Fruit fly (Drosophila melanogaster) whole organism, embryonic: ENCODE data around the gene CG5793.
A peak's percentile ranks its signal among the peaks of the same experiment; 100 is the strongest.

ENCODE experiments used
- Aef1 ChIP-seq: fragments of 200-800 bp; sonication (Bioruptor generic); IDR thresholded peaks from 3 replicates; pipeline ENCODE4 v1.3.6; 2022; ENCODE audit warnings: missing biosample characterization, missing genetic modification characterization
- BtbVII ChIP-seq: fragments of 200-800 bp; sonication (Bioruptor generic); optimal IDR thresholded peaks from 3 replicates; lab custom pipeline; 2017; ENCODE audit warnings: missing biosample characterization, mild to moderate bottlenecking, missing genetic modification characterization
- CG10462 ChIP-seq: fragments of 200-800 bp; sonication (Bioruptor generic); optimal IDR thresholded peaks from 2 replicates; lab custom pipeline; 2016; ENCODE audit warnings: missing biosample characterization, missing genetic modification characterization
- CG11085 ChIP-seq: fragments of 200-800 bp; sonication (Bioruptor generic); IDR thresholded peaks from 2 replicates; pipeline ENCODE4 v1.3.6; 2022; ENCODE audit warnings: missing biosample characterization, missing genetic modification characterization
- CG12104 ChIP-seq: fragments of 200-800 bp; sonication (Bioruptor generic); optimal IDR thresholded peaks from 3 replicates; lab custom pipeline; 2016; ENCODE audit warnings: missing biosample characterization, missing genetic modification characterization
- CG14710 ChIP-seq: fragments of 200-800 bp; sonication (Bioruptor generic); optimal IDR thresholded peaks from 3 replicates; lab custom pipeline; 2019; ENCODE audit warnings: missing biosample characterization, mild to moderate bottlenecking, missing genetic modification characterization, moderate library complexity
- CG15479 ChIP-seq: fragments of 200-800 bp; sonication (Bioruptor generic); optimal IDR thresholded peaks from 3 replicates; lab custom pipeline; 2019; ENCODE audit warnings: missing biosample characterization, mild to moderate bottlenecking, missing genetic modification characterization, moderate library complexity
- CG18476 ChIP-seq: fragments of 200-800 bp; sonication (Bioruptor generic); optimal IDR thresholded peaks from 2 replicates; lab custom pipeline; 2016; ENCODE audit warnings: missing biosample characterization, mild to moderate bottlenecking, missing genetic modification characterization
- CG31388 ChIP-seq: fragments of 200-800 bp; sonication (Bioruptor generic); optimal IDR thresholded peaks from 2 replicates; lab custom pipeline; 2016; ENCODE audit warnings: missing biosample characterization, missing genetic modification characterization
- CG32772 ChIP-seq: fragments of 200-800 bp; sonication (Bioruptor generic); IDR thresholded peaks from 2 replicates; pipeline ENCODE4 v1.3.6; 2022; ENCODE audit warnings: missing biosample characterization, missing genetic modification characterization
- CG6272 ChIP-seq: fragments of 200-800 bp; sonication (Bioruptor generic); IDR thresholded peaks from 2 replicates; pipeline ENCODE4 v1.3.6; 2022; ENCODE audit warnings: missing biosample characterization, missing genetic modification characterization
- CG6689 ChIP-seq: fragments of 200-800 bp; sonication (Bioruptor generic); IDR thresholded peaks from 2 replicates; pipeline ENCODE4 v1.3.6; 2022; ENCODE audit warnings: missing biosample characterization, missing genetic modification characterization
- CG6813 ChIP-seq: fragments of 200-800 bp; sonication (Bioruptor generic); optimal IDR thresholded peaks from 2 replicates; lab custom pipeline; 2017; ENCODE audit warnings: missing biosample characterization, missing genetic modification characterization, mild to moderate bottlenecking, moderate library complexity, missing genetic modification reagents
- CG7271 ChIP-seq: fragments of 200-800 bp; sonication (Bioruptor generic); optimal IDR thresholded peaks from 2 replicates; lab custom pipeline; 2018; ENCODE audit warnings: missing biosample characterization, mild to moderate bottlenecking, missing genetic modification characterization, moderate library complexity
- CG7928 ChIP-seq: fragments of 200-800 bp; sonication (Bioruptor generic); optimal IDR thresholded peaks from 2 replicates; lab custom pipeline; 2017; ENCODE audit warnings: missing biosample characterization, mild to moderate bottlenecking, missing genetic modification characterization
- CG7987 ChIP-seq: fragments of 200-800 bp; sonication (Bioruptor generic); optimal IDR thresholded peaks from 2 replicates; lab custom pipeline; 2018; ENCODE audit warnings: missing biosample characterization, mild to moderate bottlenecking, missing genetic modification characterization, moderate library complexity
- CG8388 ChIP-seq: fragments of 200-800 bp; sonication (Bioruptor generic); optimal IDR thresholded peaks from 2 replicates; lab custom pipeline; 2019; ENCODE audit warnings: missing biosample characterization, mild to moderate bottlenecking, missing genetic modification characterization, moderate library complexity
- CG8478 ChIP-seq: fragments of >200 bp; optimal IDR thresholded peaks from 2 replicates; lab custom pipeline; 2018
- CG8765 ChIP-seq: fragments of 200-800 bp; sonication (Bioruptor generic); IDR thresholded peaks from 2 replicates; pipeline ENCODE4 v1.3.6; 2022; ENCODE audit warnings: missing biosample characterization, missing genetic modification characterization
- CG9932 ChIP-seq: fragments of 200-800 bp; sonication (Bioruptor generic); IDR thresholded peaks from 2 replicates; pipeline ENCODE4 v1.3.6; 2022; ENCODE audit warnings: missing biosample characterization, missing genetic modification characterization
- Camta ChIP-seq: fragments of 200-800 bp; sonication (Bioruptor generic); optimal IDR thresholded peaks from 2 replicates; lab custom pipeline; 2016; ENCODE audit warnings: missing biosample characterization, missing genetic modification characterization
- CoRest ChIP-seq: fragments of 200-800 bp; sonication (Bioruptor generic); optimal IDR thresholded peaks from 3 replicates; lab custom pipeline; 2018; ENCODE audit warnings: missing biosample characterization, mild to moderate bottlenecking, missing genetic modification characterization, moderate library complexity
- Dad ChIP-seq: fragments of 200-800 bp; sonication (Bioruptor generic); optimal IDR thresholded peaks from 3 replicates; lab custom pipeline; 2016; ENCODE audit warnings: missing biosample characterization, missing genetic modification characterization
- Dp ChIP-seq: fragments of 200-800 bp; sonication (Bioruptor generic); optimal IDR thresholded peaks from 2 replicates; lab custom pipeline; 2018; ENCODE audit warnings: missing biosample characterization, mild to moderate bottlenecking, missing genetic modification characterization, moderate library complexity
- E2f1 ChIP-seq: fragments of 200-800 bp; sonication (Bioruptor generic); IDR thresholded peaks from 2 replicates; pipeline ENCODE4 v1.3.6; 2022; ENCODE audit warnings: missing biosample characterization, missing genetic modification characterization
- ERR ChIP-seq: fragments of 200-800 bp; sonication (Bioruptor generic); optimal IDR thresholded peaks from 2 replicates; lab custom pipeline; 2016; ENCODE audit warnings: missing biosample characterization, missing genetic modification characterization
- Hmr ChIP-seq: fragments of 200-800 bp; sonication (Bioruptor generic); optimal IDR thresholded peaks from 3 replicates; lab custom pipeline; 2017; ENCODE audit warnings: mild to moderate bottlenecking, missing biosample characterization, missing genetic modification reagents, missing genetic modification characterization
- Hr39 ChIP-seq: fragments of >200 bp; optimal IDR thresholded peaks from 2 replicates; lab custom pipeline; 2017
- Hsf ChIP-seq: fragments of 200-800 bp; sonication (Bioruptor generic); optimal IDR thresholded peaks from 3 replicates; lab custom pipeline; 2016; ENCODE audit warnings: missing biosample characterization, missing genetic modification characterization
- MBD-R2 ChIP-seq: fragments of 200-800 bp; sonication (Bioruptor generic); IDR thresholded peaks from 2 replicates; pipeline ENCODE4 v1.3.6; 2022; ENCODE audit warnings: missing biosample characterization, missing genetic modification characterization
- MTF-1 ChIP-seq: fragments of 200-800 bp; sonication (Bioruptor generic); optimal IDR thresholded peaks from 2 replicates; lab custom pipeline; 2018; ENCODE audit warnings: missing biosample characterization, mild to moderate bottlenecking, missing genetic modification characterization, borderline replicate concordance
- Poxn ChIP-seq: fragments of 200-800 bp; sonication (Bioruptor generic); IDR thresholded peaks from 2 replicates; pipeline ENCODE4 v1.3.6; 2022; ENCODE audit warnings: missing biosample characterization, missing genetic modification characterization
- Six4 ChIP-seq: fragments of 200-800 bp; sonication (Bioruptor generic); optimal IDR thresholded peaks from 2 replicates; lab custom pipeline; 2016; ENCODE audit warnings: missing biosample characterization, missing genetic modification characterization
- Sox100B ChIP-seq: fragments of 200-800 bp; sonication (Bioruptor generic); optimal IDR thresholded peaks from 3 replicates; lab custom pipeline; 2018; ENCODE audit warnings: missing biosample characterization, mild to moderate bottlenecking, missing genetic modification characterization
- Spps ChIP-seq: fragments of 200-800 bp; sonication (Bioruptor generic); optimal IDR thresholded peaks from 2 replicates; lab custom pipeline; 2018; ENCODE audit warnings: missing biosample characterization, mild to moderate bottlenecking, missing genetic modification characterization
- Vsx1 ChIP-seq: fragments of 200-800 bp; sonication (Bioruptor generic); optimal IDR thresholded peaks from 2 replicates; lab custom pipeline; 2017; ENCODE audit warnings: missing biosample characterization, mild to moderate bottlenecking, missing genetic modification characterization, missing genetic modification reagents
- bigmax ChIP-seq: fragments of 200-800 bp; sonication (Bioruptor generic); optimal IDR thresholded peaks from 2 replicates; lab custom pipeline; 2018; ENCODE audit warnings: missing biosample characterization, mild to moderate bottlenecking, missing genetic modification characterization
- cato ChIP-seq: fragments of 200-800 bp; sonication (Bioruptor generic); optimal IDR thresholded peaks from 2 replicates; lab custom pipeline; 2016; ENCODE audit warnings: missing biosample characterization, missing genetic modification characterization, borderline replicate concordance
- dysf ChIP-seq: fragments of 200-800 bp; sonication (Bioruptor generic); IDR thresholded peaks from 3 replicates; pipeline ENCODE4 v1.3.6; 2022; ENCODE audit warnings: missing biosample characterization, missing genetic modification characterization
- fd64A ChIP-seq: fragments of 200-800 bp; sonication (Bioruptor generic); optimal IDR thresholded peaks from 3 replicates; lab custom pipeline; 2018; ENCODE audit warnings: missing biosample characterization, mild to moderate bottlenecking, missing genetic modification characterization
- fru ChIP-seq: fragments of >200 bp; optimal IDR thresholded peaks from 2 replicates; lab custom pipeline; 2017
- gem ChIP-seq: fragments of 200-800 bp; sonication (Bioruptor generic); optimal IDR thresholded peaks from 2 replicates; lab custom pipeline; 2019; ENCODE audit warnings: missing biosample characterization, mild to moderate bottlenecking, missing genetic modification characterization, moderate library complexity
- hbn ChIP-seq: fragments of 200-800 bp; sonication (Bioruptor generic); IDR thresholded peaks from 2 replicates; pipeline ENCODE4 v1.3.6; 2022; ENCODE audit warnings: missing biosample characterization, missing genetic modification characterization; ENCODE audit not compliant: partially characterized antibody
- lmd ChIP-seq: fragments of 200-800 bp; sonication (Bioruptor generic); IDR thresholded peaks from 2 replicates; pipeline ENCODE4 v1.3.6; 2022; ENCODE audit warnings: missing biosample characterization, missing genetic modification characterization
- prd ChIP-seq, 3 experiments: fragments of >200 bp in 2 of 3; fragments of 200-800 bp in 1 of 3; sonication (Bioruptor generic) in 1 of 3; optimal IDR thresholded peaks in 2 of 3; IDR thresholded peaks in 1 of 3; 2 replicates in 2 of 3; 3 replicates in 1 of 3; pipeline versions ENCODE4 v1.3.6 to Lab custom; 2017 to 2022; ENCODE audit warnings: missing biosample characterization in 1 of 3, missing genetic modification characterization in 1 of 3
- sens ChIP-seq: fragments of 200-800 bp; sonication (Bioruptor generic); peaks from one replicate; lab custom pipeline; 2016; ENCODE audit warnings: missing biosample characterization, missing genetic modification characterization
- tna ChIP-seq: fragments of 200-800 bp; sonication (Bioruptor generic); IDR thresholded peaks from 2 replicates; pipeline ENCODE4 v1.3.6; 2022; ENCODE audit warnings: missing biosample characterization, missing genetic modification characterization; ENCODE audit not compliant: partially characterized antibody
- trem ChIP-seq: fragments of 200-800 bp; optimal IDR thresholded peaks from 3 replicates; lab custom pipeline; 2019; ENCODE audit warnings: missing biosample characterization, mild to moderate bottlenecking, missing genetic modification characterization, moderate library complexity
- unc-4 ChIP-seq: fragments of 200-800 bp; sonication (Bioruptor generic); IDR thresholded peaks from 2 replicates; pipeline ENCODE4 v1.3.6; 2022; ENCODE audit warnings: missing biosample characterization, missing genetic modification characterization; ENCODE audit not compliant: partially characterized antibody
- zen2 ChIP-seq: fragments of 200-800 bp; sonication (Bioruptor generic); IDR thresholded peaks from 3 replicates; pipeline ENCODE4 v1.3.6; 2022; ENCODE audit warnings: missing biosample characterization, missing genetic modification characterization; ENCODE audit not compliant: partially characterized antibody
- zf30C ChIP-seq: fragments of 200-800 bp; sonication (Bioruptor generic); optimal IDR thresholded peaks from 3 replicates; lab custom pipeline; 2018; ENCODE audit warnings: missing biosample characterization, mild to moderate bottlenecking, missing genetic modification characterization

CG5793 gene

DNA sequence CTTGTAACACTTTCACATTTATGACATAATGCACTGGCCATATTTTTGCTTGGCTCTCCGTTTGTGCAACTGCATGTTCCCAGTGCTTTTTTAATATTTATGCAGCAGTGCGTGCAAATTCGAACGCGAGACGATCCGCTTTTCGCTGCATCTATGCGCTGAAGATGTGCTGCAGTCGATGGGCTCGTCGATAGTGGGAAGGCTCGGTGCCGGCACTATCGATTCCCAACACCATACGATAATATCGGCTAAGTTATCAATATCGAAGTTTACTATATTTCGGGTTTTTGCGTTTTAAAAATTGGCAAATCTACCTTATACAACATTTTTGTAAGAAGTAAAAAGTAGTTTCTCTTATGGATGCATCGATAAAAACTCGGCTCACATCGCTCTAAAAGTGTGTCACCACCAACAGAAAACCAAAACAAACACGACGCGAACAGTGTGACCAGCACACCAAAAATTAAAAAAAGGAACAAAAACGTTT is 29.7 kb upstream of the CG5793 start, which contains the start of gene RhoGAP93B (continued):
- TF ChIP-seq prd (optimal IDR thresholded peaks at IDR 0.05; lab: Kevin White, UChicago) (no peak), prd (GFP tag; IDR thresholded peaks at IDR 0.05; lab: Robert Waterston, UW) (peak; percentile 96), zen2 (peak; percentile 100), CG8478 (lab: Kevin White, UChicago) (no peak), hbn (peak; percentile 100), Dp (GFP tag; lab: Kevin White, UChicago) (peak; percentile 77), CG15479 (GFP tag; lab: Kevin White, UChicago) (peak; percentile 59), Camta (GFP tag; lab: Kevin White, UChicago) (peak; percentile 76), E2f1 (peak; percentile 95), unc-4 (GFP tag; lab: Robert Waterston, UW) (peak; percentile 99), CG7987 (GFP tag; lab: Kevin White, UChicago) (peak; percentile 68), MTF-1 (GFP tag; lab: Kevin White, UChicago) (peak; percentile 64), Hsf (GFP tag; lab: Kevin White, UChicago) (peak; percentile 76), trem (tag; lab: Kevin White, UChicago) (peak; percentile 89), CG31388 (GFP tag; lab: Kevin White, UChicago) (no peak), Sox100B (GFP tag; lab: Kevin White, UChicago) (no peak), CG14710 (tag; lab: Kevin White, UChicago) (peak; percentile 94), lmd (GFP tag; lab: Robert Waterston, UW) (peak; percentile 87), Six4 (GFP tag; lab: Kevin White, UChicago) (peak; percentile 60), CG9932 (GFP tag; lab: Robert Waterston, UW) (peak; percentile 99), CG8765 (GFP tag; lab: Robert Waterston, UW) (peak; percentile 94), CG18476 (peak; percentile 80), CG6272 (GFP tag; lab: Robert Waterston, UW) (peak; percentile 96), CG7271 (tag; lab: Kevin White, UChicago) (peak; percentile 84), CoRest (peak; percentile 83), CG6689 (GFP tag; lab: Robert Waterston, UW) (peak; percentile 83), CG7928 (GFP tag; lab: Kevin White, UChicago) (peak; percentile 44), tna (GFP tag; lab: Robert Waterston, UW) (peak; percentile 100), gem (tag; lab: Kevin White, UChicago) (peak; percentile 80), CG8388 (GFP tag; lab: Kevin White, UChicago) (peak; percentile 70), dysf (GFP tag; lab: Robert Waterston, UW) (peak; percentile 88), Spps (tag; lab: Kevin White, UChicago) (peak; percentile 81), Vsx1 (GFP tag; lab: Kevin White, UChicago) (no peak), ERR (GFP tag; lab: Kevin White, UChicago) (peak; percentile 80), CG12104 (GFP tag; lab: Kevin White, UChicago) (peak; percentile 69), cato (GFP tag; lab: Kevin White, UChicago) (peak; percentile 63), Poxn (GFP tag; lab: Robert Waterston, UW) (no peak; the same call in 1 of the 2 replicates), bigmax (GFP tag; lab: Kevin White, UChicago) (no peak), Aef1 (GFP tag; lab: Robert Waterston, UW) (peak; percentile 96), CG6813 (GFP tag; lab: Kevin White, UChicago) (peak; percentile 14), CG32772 (peak; percentile 86), CG10462 (GFP tag; lab: Kevin White, UChicago) (peak; percentile 26), BtbVII (peak; percentile 35), fru (lab: Kevin White, UChicago) (no peak), zf30C (no peak), CG11085 (GFP tag; lab: Robert Waterston, UW) (peak; percentile 90), Hr39 (lab: Kevin White, UChicago) (no peak), fd64A (peak; percentile 22), sens (GFP tag; lab: Kevin White, UChicago) (peak; percentile 98), Hmr (GFP tag; lab: Kevin White, UChicago) (peak; percentile 79), MBD-R2 (GFP tag; lab: Robert Waterston, UW) (peak; percentile 96), Dad (GFP tag; lab: Kevin White, UChicago) (peak; percentile 92)
